Fruit fly (Drosophila melanogaster) whole organism, embryonic: ENCODE data around the gene CG14684.
A peak's percentile ranks its signal among the peaks of the same experiment; 100 is the strongest.

Experiments
- Aef1 ChIP-seq: fragments of 200-800 bp; sonication (Bioruptor generic); IDR thresholded peaks from 3 replicates; pipeline ENCODE4 v1.3.6; 2022; ENCODE audit warnings: missing biosample characterization, missing genetic modification characterization
- CG10209 ChIP-seq: fragments of 200-800 bp; sonication (Bioruptor generic); optimal IDR thresholded peaks from 3 replicates; lab custom pipeline; 2017; ENCODE audit warnings: missing biosample characterization, mild to moderate bottlenecking, missing genetic modification characterization, missing genetic modification reagents
- CG10267 ChIP-seq: fragments of 200-800 bp; sonication (Bioruptor generic); optimal IDR thresholded peaks from 2 replicates; lab custom pipeline; 2018; ENCODE audit warnings: missing biosample characterization, mild to moderate bottlenecking, missing genetic modification characterization, moderate library complexity
- CG10565 ChIP-seq: fragments of 200-800 bp; sonication (Bioruptor generic); optimal IDR thresholded peaks from 3 replicates; lab custom pipeline; 2016; ENCODE audit warnings: missing biosample characterization, mild to moderate bottlenecking, missing genetic modification characterization
- CG11247 ChIP-seq: fragments of 200-800 bp; sonication (Bioruptor generic); IDR thresholded peaks from 2 replicates; pipeline ENCODE4 v1.3.6; 2022; ENCODE audit warnings: missing biosample characterization, missing genetic modification characterization
- CG11504 ChIP-seq: fragments of 200-800 bp; sonication (Bioruptor generic); optimal IDR thresholded peaks from 3 replicates; lab custom pipeline; 2019; ENCODE audit warnings: missing biosample characterization, mild to moderate bottlenecking, missing genetic modification characterization, moderate library complexity
- CG11695 ChIP-seq: fragments of 200-800 bp; sonication (Bioruptor generic); IDR thresholded peaks from 3 replicates; pipeline ENCODE4 v1.3.6; 2022; ENCODE audit warnings: missing biosample characterization, missing genetic modification characterization
- CG13296 ChIP-seq: fragments of 200-800 bp; sonication (Bioruptor generic); optimal IDR thresholded peaks from 3 replicates; lab custom pipeline; 2018; ENCODE audit warnings: missing biosample characterization, mild to moderate bottlenecking, missing genetic modification characterization
- CG13624 ChIP-seq: fragments of 200-800 bp; sonication (Bioruptor generic); optimal IDR thresholded peaks from 2 replicates; lab custom pipeline; 2016; ENCODE audit warnings: missing biosample characterization, missing genetic modification characterization
- CG14710 ChIP-seq: fragments of 200-800 bp; sonication (Bioruptor generic); optimal IDR thresholded peaks from 3 replicates; lab custom pipeline; 2019; ENCODE audit warnings: missing biosample characterization, mild to moderate bottlenecking, missing genetic modification characterization, moderate library complexity
- CG17568 ChIP-seq: fragments of 200-800 bp; sonication (Bioruptor generic); optimal IDR thresholded peaks from 2 replicates; lab custom pipeline; 2018; ENCODE audit warnings: missing biosample characterization, mild to moderate bottlenecking, missing genetic modification characterization, moderate library complexity
- CG18599 ChIP-seq: fragments of 200-800 bp; sonication (Bioruptor generic); optimal IDR thresholded peaks from 3 replicates; lab custom pipeline; 2017; ENCODE audit warnings: missing biosample characterization, missing genetic modification characterization, mild to moderate bottlenecking, moderate library complexity, missing genetic modification reagents
- CG2116 ChIP-seq: fragments of 200-800 bp; sonication (Bioruptor generic); optimal IDR thresholded peaks from 3 replicates; lab custom pipeline; 2018; ENCODE audit warnings: missing biosample characterization, mild to moderate bottlenecking, missing genetic modification characterization
- CG2120 ChIP-seq: fragments of 200-800 bp; sonication (Bioruptor generic); optimal IDR thresholded peaks from 3 replicates; lab custom pipeline; 2016; ENCODE audit warnings: missing biosample characterization, missing genetic modification characterization
- CG2712 ChIP-seq: fragments of 200-800 bp; optimal IDR thresholded peaks from 3 replicates; lab custom pipeline; 2019; ENCODE audit warnings: missing biosample characterization, mild to moderate bottlenecking, missing genetic modification characterization, moderate library complexity
- CG2875 ChIP-seq: fragments of 200-800 bp; sonication (Bioruptor generic); optimal IDR thresholded peaks from 2 replicates; lab custom pipeline; 2017; ENCODE audit warnings: missing biosample characterization, mild to moderate bottlenecking, missing genetic modification characterization, missing genetic modification reagents
- CG32767 ChIP-seq: fragments of 200-800 bp; sonication (Bioruptor generic); IDR thresholded peaks from 2 replicates; pipeline ENCODE4 v1.3.6; 2022; ENCODE audit warnings: missing biosample characterization, missing genetic modification characterization
- CG8359 ChIP-seq: fragments of 200-800 bp; sonication (Bioruptor generic); optimal IDR thresholded peaks from 2 replicates; lab custom pipeline; 2017; ENCODE audit warnings: missing biosample characterization, mild to moderate bottlenecking, missing genetic modification characterization, borderline replicate concordance
- D ChIP-seq, 2 experiments: fragments of 200-800 bp in 1 of 2; fragments of >200 bp in 1 of 2; sonication (Bioruptor generic) in 1 of 2; optimal IDR thresholded peaks; 2 replicates in 1 of 2; 3 replicates in 1 of 2; lab custom pipeline; 2017; ENCODE audit warnings: mild to moderate bottlenecking in 1 of 2, missing biosample characterization in 1 of 2, missing genetic modification characterization in 1 of 2, missing genetic modification reagents in 1 of 2
- D19B ChIP-seq: fragments of 200-800 bp; sonication (Bioruptor generic); optimal IDR thresholded peaks from 2 replicates; lab custom pipeline; 2017; ENCODE audit warnings: missing biosample characterization, mild to moderate bottlenecking, missing genetic modification characterization
- E2f1 ChIP-seq: fragments of 200-800 bp; sonication (Bioruptor generic); IDR thresholded peaks from 2 replicates; pipeline ENCODE4 v1.3.6; 2022; ENCODE audit warnings: missing biosample characterization, missing genetic modification characterization
- E2f2 ChIP-seq: fragments of 200-800 bp; sonication (Bioruptor generic); IDR thresholded peaks from 2 replicates; pipeline ENCODE4 v1.3.6; 2022; ENCODE audit warnings: missing biosample characterization, missing genetic modification characterization
- Fer1 ChIP-seq: fragments of 200-800 bp; sonication (Bioruptor generic); optimal IDR thresholded peaks from 2 replicates; lab custom pipeline; 2017; ENCODE audit warnings: missing biosample characterization, mild to moderate bottlenecking, missing genetic modification characterization
- Fer3 ChIP-seq: fragments of 200-800 bp; sonication (Bioruptor generic); optimal IDR thresholded peaks from 2 replicates; lab custom pipeline; 2018; ENCODE audit warnings: missing biosample characterization, mild to moderate bottlenecking, missing genetic modification characterization, moderate library complexity
- Hand ChIP-seq: fragments of 200-800 bp; sonication (Bioruptor generic); optimal IDR thresholded peaks from 2 replicates; lab custom pipeline; 2017; ENCODE audit warnings: mild to moderate bottlenecking, missing biosample characterization, missing genetic modification reagents, missing genetic modification characterization
- Meics ChIP-seq: fragments of 200-800 bp; sonication (Bioruptor generic); optimal IDR thresholded peaks from 2 replicates; lab custom pipeline; 2017; ENCODE audit warnings: missing biosample characterization, mild to moderate bottlenecking, missing genetic modification characterization
- NK7.1 ChIP-seq: fragments of 200-800 bp; sonication (Bioruptor generic); optimal IDR thresholded peaks from 3 replicates; lab custom pipeline; 2016; ENCODE audit warnings: missing biosample characterization, missing genetic modification characterization
- Nf-YC ChIP-seq: fragments of 200-800 bp; optimal IDR thresholded peaks from 3 replicates; lab custom pipeline; 2019; ENCODE audit warnings: missing biosample characterization, mild to moderate bottlenecking, missing genetic modification characterization, moderate library complexity
- NfI ChIP-seq: fragments of 200-800 bp; sonication (Bioruptor generic); optimal IDR thresholded peaks from 3 replicates; lab custom pipeline; 2018; ENCODE audit warnings: missing biosample characterization, mild to moderate bottlenecking, missing genetic modification characterization, moderate library complexity
- Xbp1 ChIP-seq: fragments of 200-800 bp; sonication (Bioruptor generic); optimal IDR thresholded peaks from 3 replicates; lab custom pipeline; 2016; ENCODE audit warnings: missing biosample characterization, mild to moderate bottlenecking, missing genetic modification characterization
- bcd ChIP-seq: fragments of 200-800 bp; sonication (Bioruptor generic); optimal IDR thresholded peaks from 2 replicates; lab custom pipeline; 2017; ENCODE audit warnings: missing biosample characterization, mild to moderate bottlenecking, missing genetic modification characterization
- btn ChIP-seq: fragments of 200-800 bp; sonication (Bioruptor generic); optimal IDR thresholded peaks from 2 replicates; lab custom pipeline; 2016; ENCODE audit warnings: missing biosample characterization, missing genetic modification characterization
- cad ChIP-seq: fragments of >200 bp; optimal IDR thresholded peaks from 2 replicates; lab custom pipeline; 2017; ENCODE audit warnings: missing biosample characterization, missing genetic modification characterization
- dan ChIP-seq: fragments of 200-800 bp; sonication (Bioruptor generic); IDR thresholded peaks from 2 replicates; pipeline ENCODE4 v1.3.6; 2022; ENCODE audit warnings: missing biosample characterization, missing genetic modification characterization
- dmrt11E ChIP-seq: fragments of 200-800 bp; sonication (Bioruptor generic); optimal IDR thresholded peaks from 3 replicates; lab custom pipeline; 2018; ENCODE audit warnings: missing biosample characterization, mild to moderate bottlenecking, missing genetic modification characterization, moderate library complexity
- dpn ChIP-seq, 2 experiments: fragments of 200-800 bp; sonication (Bioruptor generic); optimal IDR thresholded peaks; 3 replicates each; lab custom pipeline; 2016; ENCODE audit warnings: missing biosample characterization in 2 of 2, missing genetic modification characterization in 2 of 2
- dysf ChIP-seq: fragments of 200-800 bp; sonication (Bioruptor generic); IDR thresholded peaks from 3 replicates; pipeline ENCODE4 v1.3.6; 2022; ENCODE audit warnings: missing biosample characterization, missing genetic modification characterization
- gce ChIP-seq: fragments of 200-800 bp; sonication (Bioruptor generic); IDR thresholded peaks from 3 replicates; pipeline ENCODE4 v1.3.6; 2022; ENCODE audit warnings: missing biosample characterization, missing genetic modification characterization
- gsb-n ChIP-seq: fragments of 200-800 bp; sonication (Bioruptor generic); optimal IDR thresholded peaks from 3 replicates; lab custom pipeline; 2018; ENCODE audit warnings: missing biosample characterization, mild to moderate bottlenecking, missing genetic modification characterization
- jing ChIP-seq: fragments of 200-800 bp; sonication (Bioruptor generic); optimal IDR thresholded peaks from 2 replicates; lab custom pipeline; 2018; ENCODE audit warnings: missing biosample characterization, mild to moderate bottlenecking, missing genetic modification characterization
- kah ChIP-seq: fragments of 200-800 bp; sonication (Bioruptor generic); optimal IDR thresholded peaks from 2 replicates; lab custom pipeline; 2018; ENCODE audit warnings: missing biosample characterization, mild to moderate bottlenecking, missing genetic modification characterization
- lab ChIP-seq: fragments of 200-800 bp; sonication (Bioruptor generic); optimal IDR thresholded peaks from 3 replicates; lab custom pipeline; 2017; ENCODE audit warnings: missing biosample characterization, missing genetic modification characterization, mild to moderate bottlenecking, moderate library complexity, missing genetic modification reagents
- lilli ChIP-seq: fragments of 200-800 bp; sonication (Bioruptor generic); optimal IDR thresholded peaks from 3 replicates; lab custom pipeline; 2016; ENCODE audit warnings: missing biosample characterization, missing genetic modification characterization
- lmd ChIP-seq: fragments of 200-800 bp; sonication (Bioruptor generic); IDR thresholded peaks from 2 replicates; pipeline ENCODE4 v1.3.6; 2022; ENCODE audit warnings: missing biosample characterization, missing genetic modification characterization
- pan ChIP-seq, 4 experiments: fragments of >200 bp in 3 of 4; fragments of 200-800 bp in 1 of 4; sonication (Bioruptor generic) in 1 of 4; optimal IDR thresholded peaks in 3 of 4; IDR thresholded peaks in 1 of 4; 2 replicates each; pipeline versions ENCODE4 v1.3.6 to Lab custom; 2017 to 2022; ENCODE audit warnings: missing biosample characterization in 2 of 4, missing genetic modification characterization in 2 of 4, mixed read lengths in 1 of 4
- ranshi ChIP-seq: fragments of 200-800 bp; sonication (Bioruptor generic); IDR thresholded peaks from 2 replicates; pipeline ENCODE4 v1.3.6; 2022; ENCODE audit warnings: missing biosample characterization, missing genetic modification characterization
- slbo ChIP-seq: fragments of 200-800 bp; sonication (Bioruptor generic); IDR thresholded peaks from 2 replicates; pipeline ENCODE4 v1.3.6; 2022; ENCODE audit warnings: missing biosample characterization, missing genetic modification characterization
- stc ChIP-seq: fragments of 200-800 bp; sonication (Bioruptor generic); IDR thresholded peaks from 2 replicates; pipeline ENCODE4 v1.3.6; 2022; ENCODE audit warnings: missing biosample characterization, missing genetic modification characterization
- tin ChIP-seq: fragments of 200-800 bp; sonication (Bioruptor generic); optimal IDR thresholded peaks from 3 replicates; lab custom pipeline; 2016; ENCODE audit warnings: missing biosample characterization, missing genetic modification characterization

Gene CG14684

DNA sequence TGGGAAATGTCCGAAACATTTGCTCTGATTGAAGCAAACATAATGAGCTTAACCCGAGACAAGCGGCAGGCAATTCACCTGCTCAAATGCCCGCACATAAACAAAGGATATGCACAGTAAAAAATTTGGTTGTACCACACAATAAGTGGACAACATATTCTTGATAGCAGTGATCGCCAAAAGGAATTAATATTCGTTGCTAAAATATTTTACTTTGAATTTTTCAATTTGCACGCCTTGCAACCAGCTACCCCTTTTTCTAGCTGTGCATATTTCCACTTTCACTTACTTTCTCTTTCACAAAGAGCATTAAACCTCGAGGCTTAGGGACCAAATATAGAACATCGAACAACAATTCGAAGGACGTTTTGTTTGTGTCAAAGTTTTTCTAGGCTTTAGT, 40.9 kb downstream of the CG14684 start (continued):
- no peak for TF ChIP-seq CG14710 (tag; lab: Kevin White, UChicago)
- TF ChIP-seq D (optimal IDR thresholded peaks at IDR 0.05; lab: Kevin White, UChicago) = no peak
- TF ChIP-seq D (GFP tag; optimal IDR thresholded peaks at IDR 0.05; lab: Kevin White, UChicago) = no peak
- no peak for TF ChIP-seq CG10209
- TF ChIP-seq CG13624 (GFP tag; lab: Kevin White, UChicago) = peak; percentile 9
- no peak for TF ChIP-seq bcd (GFP tag; lab: Kevin White, UChicago)
- TF ChIP-seq CG2120 (GFP tag; lab: Kevin White, UChicago) = peak; percentile 45
- TF ChIP-seq CG32767 (GFP tag; lab: Robert Waterston, UW) = 0 out of 2 replicates have a peak, but pooled peaks have one; percentile 14
- TF ChIP-seq Fer3 (tag; lab: Kevin White, UChicago) = peak; percentile 36
- no peak for TF ChIP-seq NK7.1 (GFP tag; lab: Kevin White, UChicago)
- TF ChIP-seq CG17568 (GFP tag; lab: Kevin White, UChicago) = no peak
- TF ChIP-seq tin (GFP tag; lab: Kevin White, UChicago) = no peak
- TF ChIP-seq lmd (GFP tag; lab: Robert Waterston, UW) = peak; percentile 25; the same call in 1 of the 2 replicates
- no peak for TF ChIP-seq CG2712
- TF ChIP-seq Xbp1 (GFP tag; lab: Kevin White, UChicago) = peak; percentile 3
- TF ChIP-seq Nf-YC (tag; lab: Kevin White, UChicago) = no peak
- no peak for TF ChIP-seq CG10267 (tag; lab: Kevin White, UChicago)
- no peak for TF ChIP-seq dmrt11E (tag; lab: Kevin White, UChicago)
- no peak for TF ChIP-seq dan
- TF ChIP-seq CG10565 (GFP tag; lab: Kevin White, UChicago) = no peak
- peak; percentile 13 for TF ChIP-seq lilli
- TF ChIP-seq stc = 0 out of 2 replicates have a peak, but pooled peaks have one; percentile 13
- TF ChIP-seq CG11247 (GFP tag; lab: Robert Waterston, UW) = 0 out of 2 replicates have a peak, but pooled peaks have one; percentile 28
- TF ChIP-seq ranshi (GFP tag; lab: Robert Waterston, UW) = peak; percentile 30; the same call in 1 of the 2 replicates
- no peak for TF ChIP-seq Hand (GFP tag; lab: Kevin White, UChicago)
- TF ChIP-seq E2f1 = 0 out of 2 replicates have a peak, but pooled peaks have one; percentile 30
- TF ChIP-seq D19B (GFP tag; lab: Kevin White, UChicago) = no peak
- TF ChIP-seq Aef1 (GFP tag; lab: Robert Waterston, UW) = no peak
- TF ChIP-seq lab (GFP tag; lab: Kevin White, UChicago) = peak; percentile 55
- 0 out of 3 replicates have a peak, but pooled peaks have one; percentile 32 for TF ChIP-seq CG11695 (GFP tag; lab: Robert Waterston, UW)
- 0 out of 3 replicates have a peak, but pooled peaks have one; percentile 35 for TF ChIP-seq dysf (GFP tag; lab: Robert Waterston, UW)
- TF ChIP-seq Meics (GFP tag; lab: Kevin White, UChicago) = peak; percentile 23
- no peak for TF ChIP-seq gce
- no peak for TF ChIP-seq cad (GFP tag; lab: Kevin White, UChicago)
- no peak for TF ChIP-seq CG2116 (GFP tag; lab: Kevin White, UChicago)
- TF ChIP-seq Fer1 = no peak
- TF ChIP-seq CG8359 (GFP tag; lab: Kevin White, UChicago) = no peak
- no peak for TF ChIP-seq CG2875
- no peak for TF ChIP-seq dpn (GFP tag; optimal IDR thresholded peaks at IDR 0.05; lab: Kevin White, UChicago)
- TF ChIP-seq NfI (GFP tag; lab: Kevin White, UChicago) = no peak
- no peak for TF ChIP-seq E2f2 (GFP tag; lab: Robert Waterston, UW)
- peak; percentile 35 for TF ChIP-seq CG11504
- no peak for TF ChIP-seq jing (GFP tag; lab: Kevin White, UChicago)
- TF ChIP-seq CG18599 (GFP tag; lab: Kevin White, UChicago) = peak; percentile 48
- no peak for TF ChIP-seq gsb-n
- TF ChIP-seq slbo (GFP tag; lab: Robert Waterston, UW) = peak; percentile 49; the same call in 1 of the 2 replicates
- TF ChIP-seq kah (GFP tag; lab: Kevin White, UChicago) = no peak
- TF ChIP-seq pan (optimal IDR thresholded peaks at IDR 0.05; lab: Kevin White, UChicago) = no peak
- TF ChIP-seq pan (GFP tag; optimal IDR thresholded peaks at IDR 0.05 in 1 of 2, IDR thresholded peaks at IDR 0.05 in 1 of 2) = peak in 1 of 2 experiments; percentile 10
- TF ChIP-seq CG13296 = no peak
- no peak for TF ChIP-seq btn
